Worm (Caenorhabditis elegans) whole organism, L1 larva: ENCODE results near the gene mct-6.
A peak's percentile ranks its signal among the peaks of the same experiment; 100 is the strongest.

Source experiments
- C16A3.4 ChIP-seq: fragments of 150-350 bp; optimal IDR thresholded peaks from 2 replicates; lab custom pipeline; 2014; ENCODE audit warnings: missing biosample characterization, missing genetic modification characterization
- ceh-82 ChIP-seq, 3 experiments: fragments of 150-350 bp in 1 of 3; sonication (generic microtip) in 2 of 3; optimal IDR thresholded peaks; 2 replicates each; lab custom pipeline; 2014 to 2017; ENCODE audit warnings: missing biosample characterization in 3 of 3, missing genetic modification characterization in 3 of 3
- dsc-1 ChIP-seq: sonication (generic microtip); optimal IDR thresholded peaks from 2 replicates; lab custom pipeline; 2016; ENCODE audit warnings: mild to moderate bottlenecking, missing genetic modification characterization, missing compliant biosample characterization
- efl-1 ChIP-seq, 4 experiments: fragments of 150-350 bp; optimal IDR thresholded peaks in 3 of 4; peaks in 1 of 4; 1 replicate in 1 of 4; 2 replicates in 3 of 4; lab custom pipeline; 2014; ENCODE audit warnings: missing biosample characterization in 2 of 4, missing genetic modification characterization in 2 of 4, missing genetic modification reagents in 2 of 4
- egl-13 ChIP-seq: sonication (generic microtip); optimal IDR thresholded peaks from 2 replicates; lab custom pipeline; 2016; ENCODE audit warnings: missing genotype, missing genetic modification reagents, missing genetic modification characterization, missing compliant biosample characterization
- elt-3 ChIP-seq, 6 experiments: fragments of 150-350 bp in 1 of 6; sonication (generic microtip); optimal IDR thresholded peaks; 2 replicates each; lab custom pipeline; 2017 to 2018; ENCODE audit warnings: missing biosample characterization in 6 of 6, missing genetic modification characterization in 6 of 6, inconsistent platforms in 1 of 6
- fkh-10 ChIP-seq: sonication (generic microtip); optimal IDR thresholded peaks from 2 replicates; lab custom pipeline; 2017; ENCODE audit warnings: missing biosample characterization, missing genetic modification reagents, missing genetic modification characterization
- fkh-4 ChIP-seq: sonication (generic microtip); optimal IDR thresholded peaks from 2 replicates; lab custom pipeline; 2016; ENCODE audit warnings: missing compliant biosample characterization, missing genetic modification characterization, borderline replicate concordance
- fos-1 ChIP-seq: fragments of 150-350 bp; optimal IDR thresholded peaks from 2 replicates; lab custom pipeline; 2014; ENCODE audit warnings: missing biosample characterization, missing genetic modification characterization
- grh-1 ChIP-seq: fragments of 200-800 bp; sonication (Bioruptor generic); IDR thresholded peaks from 2 replicates; pipeline ENCODE4 v1.3.6; 2022; ENCODE audit warnings: missing genetic modification reagents, missing genetic modification characterization, missing compliant biosample characterization
- hlh-4 ChIP-seq: sonication (generic microtip); optimal IDR thresholded peaks from 2 replicates; lab custom pipeline; 2016; ENCODE audit warnings: mild to moderate bottlenecking, missing genetic modification characterization, missing compliant biosample characterization
- hpl-2 ChIP-seq: fragments of 150-350 bp; optimal IDR thresholded peaks from 2 replicates; lab custom pipeline; 2014; ENCODE audit warnings: missing biosample characterization, missing genetic modification reagents, missing genetic modification characterization
- lin-14 ChIP-seq: fragments of 200-800 bp; sonication (Bioruptor generic); optimal IDR thresholded peaks from 2 replicates; lab custom pipeline; 2018; ENCODE audit warnings: mild to moderate bottlenecking, missing genetic modification characterization, moderate library complexity, missing compliant biosample characterization
- lin-15B ChIP-seq: fragments of 150-350 bp; sonication (generic microtip); optimal IDR thresholded peaks from 3 replicates; lab custom pipeline; 2014; ENCODE audit warnings: missing biosample characterization, missing genetic modification characterization
- lin-35 ChIP-seq, 2 experiments: fragments of 150-350 bp; optimal IDR thresholded peaks; 2 replicates each; lab custom pipeline; 2014; ENCODE audit warnings: missing biosample characterization in 2 of 2, missing genetic modification characterization in 2 of 2, missing genetic modification reagents in 2 of 2
- lin-39 ChIP-seq: fragments of 150-350 bp; optimal IDR thresholded peaks from 2 replicates; lab custom pipeline; 2014; ENCODE audit warnings: missing biosample characterization, missing genetic modification reagents, missing genetic modification characterization
- lir-3 ChIP-seq: sonication (generic microtip); optimal IDR thresholded peaks from 2 replicates; lab custom pipeline; 2016; ENCODE audit warnings: mild to moderate bottlenecking, missing genetic modification characterization, moderate library complexity, missing compliant biosample characterization; ENCODE audit not compliant: poor library complexity
- lsy-2 ChIP-seq, 2 experiments: fragments of 150-350 bp; optimal IDR thresholded peaks; 2 replicates each; lab custom pipeline; 2014; ENCODE audit warnings: missing biosample characterization in 2 of 2, missing genetic modification characterization in 2 of 2
- mdl-1 ChIP-seq, 2 experiments: fragments of 150-350 bp; optimal IDR thresholded peaks; 2 replicates each; lab custom pipeline; 2014 to 2017; ENCODE audit warnings: missing biosample characterization in 2 of 2, missing genetic modification characterization in 2 of 2, inconsistent platforms in 1 of 2
- mef-2 ChIP-seq: fragments of 150-350 bp; optimal IDR thresholded peaks from 2 replicates; lab custom pipeline; 2014; ENCODE audit warnings: missing biosample characterization, missing genetic modification characterization
- mep-1 ChIP-seq: fragments of 150-350 bp; optimal IDR thresholded peaks from 2 replicates; lab custom pipeline; 2014; ENCODE audit warnings: missing biosample characterization, missing genetic modification characterization
- nhr-12 ChIP-seq: sonication (generic microtip); optimal IDR thresholded peaks from 2 replicates; lab custom pipeline; 2017; ENCODE audit warnings: missing biosample characterization, missing genetic modification characterization
- nhr-19 ChIP-seq: fragments of 200-800 bp; sonication (Bioruptor generic); conservative IDR thresholded peaks from 2 replicates; pipeline ENCODE4 v1.3.6; 2022; ENCODE audit warnings: missing genetic modification characterization, missing compliant biosample characterization
- nhr-20 ChIP-seq: sonication (generic microtip); optimal IDR thresholded peaks from 2 replicates; lab custom pipeline; 2016; ENCODE audit warnings: mild to moderate bottlenecking, missing genetic modification characterization, missing compliant biosample characterization
- nhr-28 ChIP-seq: fragments of 150-350 bp; optimal IDR thresholded peaks from 2 replicates; lab custom pipeline; 2014; ENCODE audit warnings: missing biosample characterization, missing genetic modification characterization
- nhr-47 ChIP-seq: sonication (generic microtip); optimal IDR thresholded peaks from 2 replicates; lab custom pipeline; 2016; ENCODE audit warnings: mild to moderate bottlenecking, missing genetic modification characterization, moderate library complexity, missing compliant biosample characterization
- nhr-71 ChIP-seq: sonication (generic microtip); optimal IDR thresholded peaks from 2 replicates; lab custom pipeline; 2016; ENCODE audit warnings: mild to moderate bottlenecking, missing genetic modification characterization, moderate library complexity, missing compliant biosample characterization
- nhr-84 ChIP-seq: sonication (generic microtip); optimal IDR thresholded peaks from 2 replicates; lab custom pipeline; 2017; ENCODE audit warnings: missing biosample characterization, missing genetic modification characterization
- nhr-85 ChIP-seq: sonication (generic microtip); peaks from one replicate; lab custom pipeline; 2016; ENCODE audit warnings: missing genetic modification characterization, inconsistent platforms, missing compliant biosample characterization
- pag-3 ChIP-seq: sonication (generic microtip); optimal IDR thresholded peaks from 2 replicates; lab custom pipeline; 2017; ENCODE audit warnings: missing genetic modification characterization, mild to moderate bottlenecking, missing compliant biosample characterization, antibody characterized with exemption, borderline replicate concordance; ENCODE audit not compliant: insufficient read depth
- rnt-1 ChIP-seq: sonication (generic microtip); optimal IDR thresholded peaks from 2 replicates; lab custom pipeline; 2016; ENCODE audit warnings: mild to moderate bottlenecking, missing genetic modification characterization, moderate library complexity, missing compliant biosample characterization
- snu-23 ChIP-seq: sonication (generic microtip); optimal IDR thresholded peaks from 2 replicates; lab custom pipeline; 2016; ENCODE audit warnings: missing genetic modification characterization, missing compliant biosample characterization
- sox-4 ChIP-seq: sonication (generic microtip); optimal IDR thresholded peaks from 2 replicates; lab custom pipeline; 2016; ENCODE audit warnings: missing genetic modification characterization, missing compliant biosample characterization
- sup-37 ChIP-seq: fragments of 200-800 bp; sonication (Bioruptor generic); optimal IDR thresholded peaks from 2 replicates; lab custom pipeline; 2018; ENCODE audit warnings: mild to moderate bottlenecking, missing genetic modification characterization, missing compliant biosample characterization
- swsn-7 ChIP-seq: sonication (generic microtip); optimal IDR thresholded peaks from 2 replicates; lab custom pipeline; 2016; ENCODE audit warnings: missing genetic modification characterization, missing compliant biosample characterization
- tbx-2 ChIP-seq: sonication (generic microtip); optimal IDR thresholded peaks from 2 replicates; lab custom pipeline; 2016; ENCODE audit warnings: missing genetic modification characterization, missing compliant biosample characterization
- tlp-1 ChIP-seq: fragments of 150-350 bp; optimal IDR thresholded peaks from 2 replicates; lab custom pipeline; 2014; ENCODE audit warnings: missing biosample characterization, missing genetic modification characterization
- unc-130 ChIP-seq: fragments of 150-350 bp; optimal IDR thresholded peaks from 2 replicates; lab custom pipeline; 2017; ENCODE audit warnings: missing biosample characterization, missing genetic modification characterization, inconsistent platforms
- unc-30 ChIP-seq: sonication (generic microtip); optimal IDR thresholded peaks from 2 replicates; lab custom pipeline; 2017; ENCODE audit warnings: missing biosample characterization, missing genetic modification characterization
- unc-62 ChIP-seq: fragments of 150-350 bp; optimal IDR thresholded peaks from 2 replicates; lab custom pipeline; 2014; ENCODE audit warnings: missing biosample characterization, missing genetic modification reagents, missing genetic modification characterization
- unc-98 ChIP-seq: fragments of 200-800 bp; sonication (Bioruptor generic); IDR thresholded peaks from 2 replicates; pipeline ENCODE4 v1.3.6; 2022; ENCODE audit warnings: missing genetic modification characterization, missing compliant biosample characterization
- xbp-1 ChIP-seq: sonication (generic microtip); optimal IDR thresholded peaks from 2 replicates; lab custom pipeline; 2016; ENCODE audit warnings: missing genetic modification characterization, missing compliant biosample characterization
- zip-4 ChIP-seq: fragments of 200-800 bp; sonication (Bioruptor generic); optimal IDR thresholded peaks from 2 replicates; lab custom pipeline; 2018; ENCODE audit warnings: mild to moderate bottlenecking, missing genetic modification characterization, moderate library complexity, missing compliant biosample characterization

Gene mct-6

ce11 chrX:16770398-16770797 is at the start of gene mct-6:
Gene mct-6, minus strand, starts transcription at chrX:16770498.
- peak; percentile 83 for TF ChIP-seq nhr-85 (tag; lab: Kevin White, UChicago)
- TF ChIP-seq lin-14 (GFP tag; lab: Kevin White, UChicago) = peak; percentile 6
- no peak for TF ChIP-seq nhr-12 (tag; lab: Kevin White, UChicago)
- no peak for TF ChIP-seq C16A3.4 (tag; lab: Kevin White, UChicago)
- no peak for TF ChIP-seq efl-1 (optimal IDR thresholded peaks at IDR 0.05; lab: Kevin White, UChicago)
- peak in 1 of 2 experiments; percentile 54 for TF ChIP-seq efl-1 (GFP tag; optimal IDR thresholded peaks at IDR 0.05 in 1 of 2; lab: Kevin White, UChicago)
- TF ChIP-seq dsc-1 = no peak

DNA sequence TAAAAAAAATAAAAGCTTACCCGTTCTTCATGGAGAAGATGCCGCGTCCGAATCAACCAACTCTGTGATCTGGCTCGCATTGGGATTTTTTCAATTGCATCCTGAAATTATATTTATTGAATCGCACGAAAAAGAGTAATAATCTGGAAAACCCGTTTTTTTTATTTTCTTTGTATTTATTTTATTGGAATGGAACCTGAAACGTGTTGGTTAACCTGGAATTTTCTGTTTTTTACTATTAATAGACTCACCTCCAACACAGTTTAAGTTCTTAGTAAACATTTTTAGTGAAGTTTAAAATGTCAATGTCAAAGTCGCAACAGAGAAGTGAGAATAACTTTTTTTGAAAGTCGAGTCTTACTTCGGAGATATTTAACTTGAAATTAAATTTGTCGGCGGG is 48.0 kb upstream of the mct-6 start:
- no peak for TF ChIP-seq egl-13 (tag; lab: Kevin White, UChicago)
- TF ChIP-seq efl-1 (optimal IDR thresholded peaks at IDR 0.05; lab: Kevin White, UChicago) = no peak
- peak in 1 of 2 experiments; percentile 56 for TF ChIP-seq efl-1 (GFP tag; optimal IDR thresholded peaks at IDR 0.05 in 1 of 2; lab: Kevin White, UChicago)
- TF ChIP-seq, all 84 proteins: peak for 1

DNA sequence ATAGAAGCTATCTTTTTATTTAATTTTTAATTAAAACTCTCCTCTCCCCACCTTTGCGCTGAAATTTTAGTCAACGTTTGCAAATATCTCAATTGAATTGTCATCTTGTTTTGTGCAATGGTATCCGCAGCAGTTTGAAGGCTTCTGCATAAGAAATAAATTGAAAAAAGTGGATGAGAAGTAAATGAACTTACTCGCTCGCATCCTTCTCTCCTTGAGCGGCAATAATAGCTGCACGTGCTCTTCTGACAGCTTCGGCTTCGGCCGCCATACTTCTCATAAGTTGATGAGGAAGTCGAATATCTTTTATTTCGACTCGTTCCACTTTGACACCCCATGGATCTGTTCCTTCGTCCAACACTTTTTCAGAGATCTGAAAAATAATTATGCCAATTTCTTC is 46.6 kb upstream of the mct-6 start:
- TF ChIP-seq hpl-2 (GFP tag; lab: Kevin White, UChicago) = no peak
- no peak for TF ChIP-seq ceh-82 (tag; optimal IDR thresholded peaks at IDR 0.05; lab: Kevin White, UChicago)
- no peak for TF ChIP-seq unc-130
- TF ChIP-seq tlp-1 (tag; lab: Kevin White, UChicago) = no peak
- TF ChIP-seq lin-15B = no peak
- no peak for TF ChIP-seq unc-30 (tag; lab: Kevin White, UChicago)
- no peak for TF ChIP-seq nhr-28
- TF ChIP-seq fkh-4 (tag; lab: Kevin White, UChicago) = no peak
- no peak for TF ChIP-seq sup-37 (GFP tag; lab: Kevin White, UChicago)
- peak; percentile 51 for TF ChIP-seq lin-14 (GFP tag; lab: Kevin White, UChicago)
- TF ChIP-seq grh-1 (GFP tag; lab: Robert Waterston, UW) = no peak
- no peak for TF ChIP-seq unc-62
- no peak for TF ChIP-seq mef-2 (tag; lab: Kevin White, UChicago)
- TF ChIP-seq fkh-10 = peak; percentile 34
- no peak for TF ChIP-seq lin-39 (tag; lab: Kevin White, UChicago)

DNA sequence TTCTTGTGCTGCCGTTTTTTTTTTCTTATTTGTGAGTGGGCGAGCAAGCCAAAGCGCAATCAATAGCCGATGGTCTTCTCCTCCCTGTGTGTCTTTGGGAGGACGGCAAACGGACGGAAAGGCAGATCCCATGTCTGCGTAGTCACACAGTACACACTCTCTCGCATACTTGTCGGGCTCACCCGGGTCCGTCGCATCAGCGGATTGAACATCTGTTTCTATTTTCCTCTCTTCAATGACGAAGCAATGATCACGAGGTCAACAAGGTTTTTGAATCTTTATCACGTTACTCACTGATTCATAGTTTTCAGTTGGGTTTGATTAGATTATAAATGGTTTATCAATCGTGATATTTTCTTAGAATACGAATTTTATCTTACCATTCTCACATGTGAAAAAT is 45.2 kb upstream of the mct-6 start:
- TF ChIP-seq fkh-10 (no peak), nhr-19 (GFP tag; lab: Robert Waterston, UW) (peak; percentile 60), nhr-84 (tag; lab: Kevin White, UChicago) (no peak), lsy-2 (tag; optimal IDR thresholded peaks at IDR 0.05; lab: Kevin White, UChicago) (peak; percentile 35 to 43), xbp-1 (peak; percentile 17), snu-23 (peak; percentile 47), tbx-2 (tag; lab: Kevin White, UChicago) (peak; percentile 32), lin-35 (GFP tag; optimal IDR thresholded peaks at IDR 0.05; lab: Kevin White, UChicago) (peak in 1 of 2 experiments; percentile 20), nhr-20 (peak; percentile 49), lin-14 (GFP tag; lab: Kevin White, UChicago) (peak; percentile 81), nhr-47 (tag; lab: Kevin White, UChicago) (peak; percentile 22), swsn-7 (peak; percentile 3), dsc-1 (peak; percentile 95), rnt-1 (peak; percentile 78), fkh-4 (tag; lab: Kevin White, UChicago) (peak; percentile 39), unc-62 (no peak), pag-3 (tag; lab: Kevin White, UChicago) (peak; percentile 68), zip-4 (GFP tag; lab: Kevin White, UChicago) (no peak), unc-98 (GFP tag; lab: Robert Waterston, UW) (peak; percentile 45; the same call in 1 of the 2 replicates), nhr-12 (tag; lab: Kevin White, UChicago) (no peak), elt-3 (tag; optimal IDR thresholded peaks at IDR 0.05; lab: Kevin White, UChicago) (peak in 1 of 6 experiments; percentile 3), mep-1 (tag; lab: Kevin White, UChicago) (peak; percentile 42), fos-1 (tag; lab: Kevin White, UChicago) (no peak), hlh-4 (tag; lab: Kevin White, UChicago) (no peak), nhr-71 (tag; lab: Kevin White, UChicago) (peak; percentile 82), mdl-1 (tag; optimal IDR thresholded peaks at IDR 0.05; lab: Kevin White, UChicago) (peak in 1 of 2 experiments; percentile 31), lir-3 (peak; percentile 24), sox-4 (tag; lab: Kevin White, UChicago) (no peak)
